Worm (Caenorhabditis elegans): ENCODE measurements around the gene xpd-1.

DNA sequence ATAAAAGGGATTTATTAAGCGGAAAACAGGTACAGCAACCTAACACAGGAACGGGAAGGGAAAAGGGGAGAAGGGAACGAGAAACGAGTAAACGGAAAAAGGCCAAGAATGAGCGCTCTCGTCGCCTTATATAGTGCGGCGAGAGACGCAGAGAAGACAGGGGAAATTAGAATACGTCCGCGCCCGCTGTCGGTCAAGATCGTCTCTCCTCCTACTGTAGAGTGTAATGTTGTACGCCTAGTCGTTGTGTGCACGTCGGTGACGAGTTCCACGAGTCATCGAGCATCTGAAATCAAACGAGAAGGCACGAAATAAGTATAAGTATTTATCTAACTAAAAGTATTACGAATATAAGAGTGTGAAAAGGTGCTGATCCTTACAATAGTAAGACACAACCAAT lies 46.3 kb downstream of the xpd-1 start:
- TF ChIP-seq Y79H2A.3 (GFP tag; conservative IDR thresholded peaks at IDR 0.05) (no peak), attf-5 (GFP tag; optimal IDR thresholded peaks at IDR 0.05) (no peak), ama-1 (optimal IDR thresholded peaks at IDR 0.05) (no peak), ama-1 (GFP tag; optimal IDR thresholded peaks at IDR 0.05) (no peak), B0261.1 (tag; optimal IDR thresholded peaks at IDR 0.05) (no peak), ztf-28 (GFP tag; IDR thresholded peaks at IDR 0.05) (no peak), ceh-58 (GFP tag; IDR thresholded peaks at IDR 0.05) (no peak), B0035.1 (tag; optimal IDR thresholded peaks at IDR 0.05) (no peak), nhr-90 (tag; optimal IDR thresholded peaks at IDR 0.05) (no peak), chd-7 (tag; optimal IDR thresholded peaks at IDR 0.05) (no peak), atf-7 (tag; optimal IDR thresholded peaks at IDR 0.05) (no peak), F22D6.2 (tag; optimal IDR thresholded peaks at IDR 0.05) (no peak), snpc-4 (GFP tag; optimal IDR thresholded peaks at IDR 0.05) (no peak), snpc-4 (tag; optimal IDR thresholded peaks at IDR 0.05) (no peak), snpc-1.3 (tag; optimal IDR thresholded peaks at IDR 0.05; ENCODE audit: insufficient read depth) (no peak), rcor-1 (GFP tag; IDR thresholded peaks at IDR 0.05) (no peak)
